Worm (Caenorhabditis elegans): ENCODE results near the gene znf-622.

DNA sequence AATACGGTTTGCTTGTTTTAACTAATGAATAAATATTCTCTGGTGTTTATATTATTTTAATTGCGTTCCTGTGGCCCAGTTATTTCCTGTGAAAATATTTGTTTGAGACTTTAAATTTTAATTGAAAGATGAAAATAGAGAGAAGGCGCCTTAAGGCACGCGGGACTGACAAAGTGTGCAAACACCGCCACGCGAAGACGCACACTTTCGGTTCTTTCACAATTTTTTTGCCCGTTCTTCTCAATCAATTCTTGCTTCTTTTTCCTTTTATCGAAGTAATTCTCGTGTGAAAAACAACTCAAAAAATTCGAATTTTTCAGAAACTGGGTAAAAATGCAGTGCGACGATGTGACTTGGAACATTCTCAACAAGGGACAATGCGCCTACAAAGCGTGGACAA, 2.3 kb upstream of the znf-622 start, which contains the start of gene C16A3.6:
- TF ChIP-seq peb-1 (tag; optimal IDR thresholded peaks at IDR 0.05), result no peak
- no peak for TF ChIP-seq ceh-16 (tag; optimal IDR thresholded peaks at IDR 0.05)
- TF ChIP-seq unc-62 (GFP tag; optimal IDR thresholded peaks at IDR 0.05), result no peak
- no peak for TF ChIP-seq zag-1 (tag; optimal IDR thresholded peaks at IDR 0.05)

All from whole organism, L2 larva.